Fruit fly (Drosophila melanogaster): ENCODE results near the gene tkv.

The tkv gene

dm6 chr2L:5237899-5238566 is 33.2 kb downstream of the tkv start (continued):
- TF ChIP-seq Nf-YC (tag; optimal IDR thresholded peaks at IDR 0.05) (no peak), Oaz (GFP tag; IDR thresholded peaks at IDR 0.05) (no peak), usp (GFP tag; optimal IDR thresholded peaks at IDR 0.05) (no peak), sens (GFP tag) (peak; percentile 90), Hr3 (GFP tag; optimal IDR thresholded peaks at IDR 0.05) (peak; percentile 65), nau (GFP tag; optimal IDR thresholded peaks at IDR 0.05) (peak; percentile 16), CG15073 (GFP tag; optimal IDR thresholded peaks at IDR 0.05) (no peak), tap (tag; optimal IDR thresholded peaks at IDR 0.05) (peak; percentile 55), stc (GFP tag; IDR thresholded peaks at IDR 0.05) (no peak), peb (GFP tag; IDR thresholded peaks at IDR 0.05) (peak; percentile 45; the same call in 1 of the 2 replicates), tgo (GFP tag; IDR thresholded peaks at IDR 0.05) (peak; percentile 68; the same call in 2 of the 3 replicates), CG10654 (GFP tag; optimal IDR thresholded peaks at IDR 0.05) (peak; percentile 20), ttk (GFP tag; IDR thresholded peaks at IDR 0.05) (no peak; the same call in 1 of the 2 replicates), dati (GFP tag; IDR thresholded peaks at IDR 0.05) (no peak), CG13424 (tag; optimal IDR thresholded peaks at IDR 0.05) (peak; percentile 77), sisA (GFP tag; IDR thresholded peaks at IDR 0.05) (peak; percentile 45), CG11093 (GFP tag; IDR thresholded peaks at IDR 0.05) (no peak), E2f2 (GFP tag; IDR thresholded peaks at IDR 0.05) (peak; percentile 25; the same call in 1 of the 2 replicates), tll (GFP tag; optimal IDR thresholded peaks at IDR 0.05) (no peak), scrt (GFP tag; optimal IDR thresholded peaks at IDR 0.05) (no peak), Atf-2 (GFP tag; optimal IDR thresholded peaks at IDR 0.05) (no peak), ab (GFP tag; optimal IDR thresholded peaks at IDR 0.05) (no peak), Pdp1 (GFP tag; optimal IDR thresholded peaks at IDR 0.05) (no peak), eyg (GFP tag; optimal IDR thresholded peaks at IDR 0.05) (no peak), eve (GFP tag; optimal IDR thresholded peaks at IDR 0.05) (peak in 1 of 2 experiments; percentile 70), Ada2b (GFP tag; IDR thresholded peaks at IDR 0.05) (no peak), CG18619 (GFP tag; optimal IDR thresholded peaks at IDR 0.05) (no peak), CG12744 (GFP tag; optimal IDR thresholded peaks at IDR 0.05) (no peak), Dek (tag; optimal IDR thresholded peaks at IDR 0.05) (no peak), CG30431 (GFP tag; optimal IDR thresholded peaks at IDR 0.05) (no peak), pum (GFP tag; optimal IDR thresholded peaks at IDR 0.05) (no peak), D (optimal IDR thresholded peaks at IDR 0.05) (no peak), D (GFP tag; optimal IDR thresholded peaks at IDR 0.05) (peak; percentile 75), org-1 (GFP tag; optimal IDR thresholded peaks at IDR 0.05) (peak; percentile 13), CG2129 (GFP tag; IDR thresholded peaks at IDR 0.05; ENCODE audit: partially characterized antibody) (no peak), sd (tag; optimal IDR thresholded peaks at IDR 0.05) (no peak), CG6689 (GFP tag; IDR thresholded peaks at IDR 0.05) (peak; percentile 77), ems (GFP tag; optimal IDR thresholded peaks at IDR 0.05) (no peak), CG8089 (GFP tag; optimal IDR thresholded peaks at IDR 0.05) (no peak), C15 (GFP tag; IDR thresholded peaks at IDR 0.05) (no peak), NfI (GFP tag; optimal IDR thresholded peaks at IDR 0.05) (no peak), az2 (GFP tag; optimal IDR thresholded peaks at IDR 0.05) (peak; percentile 69), br (optimal IDR thresholded peaks at IDR 0.05) (no peak), luna (GFP tag; optimal IDR thresholded peaks at IDR 0.05) (no peak), nerfin-1 (tag; optimal IDR thresholded peaks at IDR 0.05) (peak; percentile 54), sqz (GFP tag; optimal IDR thresholded peaks at IDR 0.05) (peak; percentile 6), trem (tag; optimal IDR thresholded peaks at IDR 0.05) (peak; percentile 70), CG17568 (GFP tag; optimal IDR thresholded peaks at IDR 0.05) (no peak), CG6175 (GFP tag; IDR thresholded peaks at IDR 0.05) (no peak), CG3281 (GFP tag; optimal IDR thresholded peaks at IDR 0.05) (no peak), ranshi (GFP tag; IDR thresholded peaks at IDR 0.05) (0 out of 2 replicates have a peak, but pooled peaks have one; percentile 34), CG32767 (GFP tag; IDR thresholded peaks at IDR 0.05) (peak; percentile 22; the same call in 1 of the 2 replicates)
